Worm (Caenorhabditis elegans) whole organism, young adult: Measurements from ENCODE around the gene Y54G2A.50.
"Not testable (repeated sequence)": the region's sequence is repeated elsewhere in the genome, so short reads cannot be mapped to it uniquely, and the experiment has no call there.

Experiments
- B0035.1 ChIP-seq: sonication (generic microtip); optimal IDR thresholded peaks from 2 replicates; lab custom pipeline; 2016; ENCODE audit warnings: missing genetic modification characterization, mild to moderate bottlenecking, missing compliant biosample characterization, missing genotype, missing genetic modification reagents
- B0336.3 ChIP-seq: fragments of 200-800 bp; sonication (Bioruptor generic); IDR thresholded peaks from 2 replicates; pipeline ENCODE4 v1.3.6; 2022; ENCODE audit warnings: missing genetic modification characterization, missing compliant biosample characterization
- F10E7.11 ChIP-seq: sonication (generic microtip); optimal IDR thresholded peaks from 2 replicates; lab custom pipeline; 2017; ENCODE audit warnings: mild to moderate bottlenecking, missing genetic modification characterization, moderate library complexity, missing compliant biosample characterization
- F22D6.2 ChIP-seq: sonication (generic microtip); optimal IDR thresholded peaks from 2 replicates; lab custom pipeline; 2016; ENCODE audit warnings: mild to moderate bottlenecking, missing genetic modification characterization, missing compliant biosample characterization
- F37B4.10 ChIP-seq: fragments of 200-800 bp; sonication (Bioruptor generic); IDR thresholded peaks from 2 replicates; pipeline ENCODE4 v1.3.6; 2022; ENCODE audit warnings: missing genetic modification characterization, missing compliant biosample characterization
- F52B5.7 ChIP-seq: sonication (generic microtip); optimal IDR thresholded peaks from 2 replicates; lab custom pipeline; 2016; ENCODE audit warnings: mild to moderate bottlenecking, missing genetic modification characterization, missing compliant biosample characterization
- F55B11.4 ChIP-seq: sonication (generic microtip); optimal IDR thresholded peaks from 2 replicates; lab custom pipeline; 2016; ENCODE audit warnings: missing compliant biosample characterization, missing genetic modification characterization, borderline replicate concordance; ENCODE audit not compliant: insufficient read depth
- F57A8.1 ChIP-seq: fragments of 200-800 bp; sonication (Bioruptor generic); optimal IDR thresholded peaks from 2 replicates; lab custom pipeline; 2018; ENCODE audit warnings: mild to moderate bottlenecking, missing genetic modification characterization, moderate library complexity, missing compliant biosample characterization
- attf-5 ChIP-seq: fragments of 200-800 bp; sonication (Bioruptor generic); optimal IDR thresholded peaks from 2 replicates; lab custom pipeline; 2018; ENCODE audit warnings: mild to moderate bottlenecking, missing genetic modification characterization, missing compliant biosample characterization
- bed-1 ChIP-seq: fragments of 200-800 bp; sonication (Bioruptor generic); IDR thresholded peaks from 2 replicates; pipeline ENCODE4 v1.3.6; 2022; ENCODE audit warnings: missing genetic modification reagents, missing genetic modification characterization, missing compliant biosample characterization
- ceh-40 ChIP-seq: fragments of 200-800 bp; sonication (Bioruptor generic); IDR thresholded peaks from 2 replicates; pipeline ENCODE4 v1.3.6; 2022; ENCODE audit warnings: missing genetic modification characterization, missing compliant biosample characterization
- ceh-91 ChIP-seq: fragments of 200-800 bp; sonication (Bioruptor generic); IDR thresholded peaks from 2 replicates; pipeline ENCODE4 v1.3.6; 2022; ENCODE audit warnings: missing genetic modification reagents, missing genetic modification characterization, missing compliant biosample characterization
- dpl-1 ChIP-seq: fragments of 150-350 bp; optimal IDR thresholded peaks from 2 replicates; lab custom pipeline; 2014; ENCODE audit warnings: missing biosample characterization, missing genetic modification reagents, missing genetic modification characterization
- efl-1 ChIP-seq: fragments of 150-350 bp; optimal IDR thresholded peaks from 2 replicates; lab custom pipeline; 2014; ENCODE audit warnings: missing biosample characterization, missing genetic modification reagents, missing genetic modification characterization
- egl-18 ChIP-seq: fragments of 200-800 bp; sonication (Bioruptor generic); IDR thresholded peaks from 2 replicates; pipeline ENCODE4 v1.3.6; 2022; ENCODE audit warnings: missing genetic modification reagents, missing genetic modification characterization, missing compliant biosample characterization
- egrh-3 ChIP-seq: fragments of 200-800 bp; sonication (Bioruptor generic); IDR thresholded peaks from 2 replicates; pipeline ENCODE4 v1.3.6; 2022; ENCODE audit warnings: missing genetic modification reagents, missing genetic modification characterization, missing compliant biosample characterization
- ekl-4 ChIP-seq: fragments of 200-800 bp; sonication (Bioruptor generic); IDR thresholded peaks from 2 replicates; pipeline ENCODE4 v1.3.6; 2022; ENCODE audit warnings: missing genetic modification reagents, missing genetic modification characterization, missing compliant biosample characterization
- ets-4 ChIP-seq: fragments of 200-800 bp; sonication (Bioruptor generic); optimal IDR thresholded peaks from 2 replicates; lab custom pipeline; 2018; ENCODE audit warnings: mild to moderate bottlenecking, missing genetic modification characterization, missing compliant biosample characterization
- hsf-1 ChIP-seq: fragments of 200-800 bp; sonication (Bioruptor generic); IDR thresholded peaks from 2 replicates; pipeline ENCODE4 v1.3.6; 2022; ENCODE audit warnings: missing genetic modification reagents, missing genetic modification characterization, missing compliant biosample characterization
- let-526 ChIP-seq: fragments of 200-800 bp; sonication (Bioruptor generic); IDR thresholded peaks from 2 replicates; pipeline ENCODE4 v1.3.6; 2022; ENCODE audit warnings: missing genetic modification reagents, missing genetic modification characterization, missing compliant biosample characterization
- lin-40 ChIP-seq: sonication (generic microtip); optimal IDR thresholded peaks from 2 replicates; lab custom pipeline; 2016; ENCODE audit warnings: missing genetic modification characterization, mild to moderate bottlenecking, missing compliant biosample characterization, missing genotype, missing genetic modification reagents
- lsy-27 ChIP-seq: sonication (generic microtip); optimal IDR thresholded peaks from 2 replicates; lab custom pipeline; 2017; ENCODE audit warnings: missing genetic modification characterization, mild to moderate bottlenecking, missing compliant biosample characterization, antibody characterized with exemption, missing genotype, borderline replicate concordance; ENCODE audit not compliant: insufficient read depth
- mcd-1 ChIP-seq: fragments of 200-800 bp; sonication (Bioruptor generic); IDR thresholded peaks from 2 replicates; pipeline ENCODE4 v1.3.6; 2022; ENCODE audit warnings: missing genetic modification reagents, missing genetic modification characterization, missing compliant biosample characterization
- mel-28 ChIP-seq: sonication (generic microtip); optimal IDR thresholded peaks from 2 replicates; lab custom pipeline; 2016; ENCODE audit warnings: borderline replicate concordance, mild to moderate bottlenecking, missing genetic modification characterization, missing compliant biosample characterization
- mes-4 ChIP-seq: sonication (generic microtip); optimal IDR thresholded peaks from 2 replicates; lab custom pipeline; 2016; ENCODE audit warnings: missing genotype, missing genetic modification characterization, missing compliant biosample characterization
- nfya-2 ChIP-seq: fragments of 200-800 bp; sonication (Bioruptor generic); IDR thresholded peaks from 2 replicates; pipeline ENCODE4 v1.3.6; 2022; ENCODE audit warnings: missing genetic modification reagents, missing genetic modification characterization, missing compliant biosample characterization
- nfyb-1 ChIP-seq: fragments of 200-800 bp; sonication (Bioruptor generic); IDR thresholded peaks from 2 replicates; pipeline ENCODE4 v1.3.6; 2022; ENCODE audit warnings: missing genetic modification reagents, missing genetic modification characterization, missing compliant biosample characterization
- nhr-90 ChIP-seq: sonication (generic microtip); optimal IDR thresholded peaks from 2 replicates; lab custom pipeline; 2016; ENCODE audit warnings: missing genotype, mild to moderate bottlenecking, missing genetic modification characterization, missing compliant biosample characterization
- pha-4 ChIP-seq: fragments of 150-350 bp; sonication (generic microtip); optimal IDR thresholded peaks from 2 replicates; lab custom pipeline; 2014; ENCODE audit warnings: missing biosample characterization, missing genetic modification reagents, missing genetic modification characterization
- rec-8 ChIP-seq, 2 experiments: sonication (generic microtip); optimal IDR thresholded peaks; 2 replicates each; lab custom pipeline; 2016; ENCODE audit warnings: mild to moderate bottlenecking in 2 of 2, missing genetic modification characterization in 2 of 2, missing genetic modification reagents in 2 of 2, missing genotype in 2 of 2, missing biosample characterization in 1 of 2, missing compliant biosample characterization in 1 of 2, moderate library complexity in 1 of 2
- snpc-1.1 ChIP-seq: sonication (generic microtip); optimal IDR thresholded peaks from 2 replicates; lab custom pipeline; 2017; ENCODE audit warnings: missing genetic modification characterization, mild to moderate bottlenecking, missing compliant biosample characterization, antibody characterized with exemption, moderate library complexity, missing genotype, missing genetic modification reagents; ENCODE audit not compliant: insufficient read depth
- tlf-1 ChIP-seq: fragments of 200-800 bp; sonication (Bioruptor generic); optimal IDR thresholded peaks from 2 replicates; lab custom pipeline; 2018; ENCODE audit warnings: mild to moderate bottlenecking, missing genetic modification characterization, missing compliant biosample characterization
- xnd-1 ChIP-seq: sonication (generic microtip); optimal IDR thresholded peaks from 2 replicates; lab custom pipeline; 2016; ENCODE audit warnings: missing genotype, missing genetic modification reagents, missing genetic modification characterization, missing compliant biosample characterization
- zfh-2 ChIP-seq: fragments of 200-800 bp; sonication (Bioruptor generic); conservative IDR thresholded peaks from 2 replicates; pipeline ENCODE4 v1.3.6; 2022; ENCODE audit warnings: missing genetic modification reagents, missing genetic modification characterization, missing compliant biosample characterization
- zim-3 ChIP-seq: sonication (generic microtip); optimal IDR thresholded peaks from 2 replicates; lab custom pipeline; 2017; ENCODE audit warnings: mild to moderate bottlenecking, missing genetic modification characterization, moderate library complexity, missing compliant biosample characterization
- ztf-18 ChIP-seq: sonication (generic microtip); optimal IDR thresholded peaks from 2 replicates; lab custom pipeline; 2016; ENCODE audit warnings: missing genotype, mild to moderate bottlenecking, missing genetic modification characterization, missing compliant biosample characterization
- ztf-26 ChIP-seq: sonication (generic microtip); optimal IDR thresholded peaks from 2 replicates; lab custom pipeline; 2017; ENCODE audit warnings: missing genetic modification characterization, missing compliant biosample characterization
- ztf-28 ChIP-seq: fragments of 200-800 bp; sonication (Bioruptor generic); IDR thresholded peaks from 2 replicates; pipeline ENCODE4 v1.3.6; 2022; ENCODE audit warnings: missing genetic modification reagents, missing genetic modification characterization, missing compliant biosample characterization
- ztf-3 ChIP-seq: fragments of 200-800 bp; sonication (Bioruptor generic); optimal IDR thresholded peaks from 2 replicates; lab custom pipeline; 2018; ENCODE audit warnings: mild to moderate bottlenecking, missing genetic modification characterization, missing compliant biosample characterization

Gene Y54G2A.50

ce11 chrIV:2917729-2918128 is at the start of gene Y54G2A.50:
TSS of gene Y54G2A.50 (plus strand) at chrIV:2918029.
- TF ChIP-seq pha-4; snpc-1.1 (tag; lab: Kevin White, UChicago); ets-4 (GFP tag; lab: Kevin White, UChicago): not testable (repeated sequence)

ce11 chrIV:2885260-2885659 is 32.6 kb upstream of the Y54G2A.50 start:
- TF ChIP-seq zfh-2 (no peak), nfyb-1 (GFP tag; lab: Robert Waterston, UW) (no peak), efl-1 (GFP tag; lab: Kevin White, UChicago) (no peak), ceh-40 (GFP tag; lab: Robert Waterston, UW) (no peak), ztf-26 (no peak), F55B11.4 (no peak), tlf-1 (GFP tag; lab: Kevin White, UChicago) (no peak), ztf-18 (tag; lab: Kevin White, UChicago) (no peak), lin-40 (tag; lab: Kevin White, UChicago) (no peak), F22D6.2 (tag; lab: Kevin White, UChicago) (no peak), egl-18 (GFP tag; lab: Robert Waterston, UW) (no peak), xnd-1 (tag; lab: Kevin White, UChicago) (no peak)
- TF ChIP-seq, all 124 proteins: peak for 0

ce11 chrIV:2886655-2887054 is 31.2 kb upstream of the Y54G2A.50 start, which contains the start of gene dml-1:
TSS of gene dml-1 (plus strand) at chrIV:2886955.
- TF ChIP-seq nhr-90 (tag; lab: Kevin White, UChicago) (no peak), F10E7.11 (tag; lab: Kevin White, UChicago) (no peak), F52B5.7 (tag; lab: Kevin White, UChicago) (no peak), B0035.1 (no peak)

- TF ChIP-seq mcd-1, result 0 out of 2 replicates have a peak, but pooled peaks have one; percentile 18
- 0 out of 2 replicates have a peak, but pooled peaks have one; percentile 11 for TF ChIP-seq F37B4.10 (GFP tag; lab: Robert Waterston, UW)
- peak; percentile 22; the same call in 1 of the 2 replicates for TF ChIP-seq egrh-3
- peak; percentile 77 for TF ChIP-seq zfh-2
- no peak for TF ChIP-seq ztf-3 (GFP tag; lab: Kevin White, UChicago)
- TF ChIP-seq B0336.3, result no peak
- peak; percentile 15; the same call in 1 of the 2 replicates for TF ChIP-seq hsf-1 (GFP tag; lab: Robert Waterston, UW)
- TF ChIP-seq, all 124 proteins: peak for 5
Observed at ce11 chrIV:2887245-2887644, 30.6 kb upstream of the Y54G2A.50 start.

ce11 chrIV:2888496-2889101 is 29.2 kb upstream of the Y54G2A.50 start:
- TF ChIP-seq zim-3 (tag; lab: Kevin White, UChicago), result peak; percentile 29
- no peak for TF ChIP-seq mel-28
- TF ChIP-seq egrh-3, result peak; percentile 78; the same call in 1 of the 2 replicates
- peak; percentile 90 for TF ChIP-seq zfh-2
- TF ChIP-seq mcd-1, result 0 out of 2 replicates have a peak, but pooled peaks have one; percentile 25

ce11 chrIV:2890401-2890952 is 27.4 kb upstream of the Y54G2A.50 start, which contains the start of the genes nprt-1 and dib-1:
TSS of gene nprt-1 (minus strand) at chrIV:2890451.
TSS of gene dib-1 (plus strand) at chrIV:2890882.
- TF ChIP-seq mes-4 (tag; lab: Kevin White, UChicago) (no peak), pha-4 (no peak), bed-1 (GFP tag; lab: Robert Waterston, UW) (no peak), dpl-1 (peak; percentile 17), F57A8.1 (GFP tag; lab: Kevin White, UChicago) (no peak), attf-5 (GFP tag; lab: Kevin White, UChicago) (no peak), rec-8 (tag; optimal IDR thresholded peaks at IDR 0.05; lab: Kevin White, UChicago) (no peak), ekl-4 (GFP tag; lab: Robert Waterston, UW) (no peak), ceh-91 (GFP tag; lab: Robert Waterston, UW) (no peak), mcd-1 (peak; percentile 43; the same call in 1 of the 2 replicates), ztf-28 (GFP tag; lab: Robert Waterston, UW) (no peak), nfya-2 (GFP tag; lab: Robert Waterston, UW) (no peak), lsy-27 (no peak), F52B5.7 (tag; lab: Kevin White, UChicago) (no peak), ztf-18 (tag; lab: Kevin White, UChicago) (no peak), let-526 (GFP tag; lab: Robert Waterston, UW) (no peak)
